Fruit fly (Drosophila melanogaster): ENCODE measurements around the gene tsl.

DNA sequence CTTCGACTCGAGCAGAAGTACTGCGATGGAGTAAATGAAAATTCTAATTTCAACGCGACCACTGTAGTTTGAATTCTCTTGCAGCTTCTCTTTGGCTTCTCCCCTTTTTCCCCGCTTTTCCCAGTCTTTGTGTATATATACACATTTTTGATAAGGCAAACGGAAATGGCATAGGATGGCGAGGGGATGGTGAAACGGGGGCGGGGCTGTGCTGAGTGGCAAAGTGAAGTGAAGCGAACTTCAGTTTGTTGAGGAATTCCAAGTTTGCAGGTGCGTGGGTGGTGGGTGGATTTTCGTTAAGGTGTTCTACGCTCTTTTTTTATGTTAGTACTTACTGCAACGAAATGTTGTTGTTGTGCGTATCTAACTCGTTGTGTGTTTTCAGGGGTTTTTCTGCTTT lies 24.9 kb upstream of the tsl start:
- TF ChIP-seq CG8478 (optimal IDR thresholded peaks at IDR 0.05) (no peak), CTCF (optimal IDR thresholded peaks at IDR 0.05) (no peak)

Measured in S2 (cell line).